Fruit fly (Drosophila melanogaster) whole organism, prepupa: ENCODE data around the gene CG10761.

Experiments
- CG10631 ChIP-seq: fragments of 200-800 bp; sonication (Bioruptor generic); optimal IDR thresholded peaks from 2 replicates; lab custom pipeline; 2016; ENCODE audit warnings: missing biosample characterization, missing genetic modification characterization
- CG10669 ChIP-seq: fragments of 200-800 bp; sonication (Bioruptor generic); optimal IDR thresholded peaks from 3 replicates; lab custom pipeline; 2018; ENCODE audit warnings: missing biosample characterization, mild to moderate bottlenecking, missing genetic modification characterization, moderate library complexity
- CG11762 ChIP-seq: fragments of 200-800 bp; sonication (Bioruptor generic); optimal IDR thresholded peaks from 3 replicates; lab custom pipeline; 2016; ENCODE audit warnings: missing biosample characterization, missing genetic modification characterization; ENCODE audit not compliant: insufficient read depth
- CG11902 ChIP-seq: fragments of 200-800 bp; sonication (Bioruptor generic); optimal IDR thresholded peaks from 3 replicates; lab custom pipeline; 2016; ENCODE audit warnings: missing biosample characterization, missing genetic modification characterization
- CG15336 ChIP-seq: fragments of 200-800 bp; sonication (Bioruptor generic); IDR thresholded peaks from 2 replicates; pipeline ENCODE4 v1.3.6; 2022; ENCODE audit warnings: missing biosample characterization, missing genetic modification characterization
- CG16779 ChIP-seq: fragments of 200-800 bp; sonication (Bioruptor generic); optimal IDR thresholded peaks from 3 replicates; lab custom pipeline; 2017; ENCODE audit warnings: missing biosample characterization, mild to moderate bottlenecking, missing genetic modification characterization
- CG3032 ChIP-seq: fragments of 200-800 bp; optimal IDR thresholded peaks from 2 replicates; lab custom pipeline; 2019; ENCODE audit warnings: missing biosample characterization, mild to moderate bottlenecking, missing genetic modification characterization, moderate library complexity
- CG31627 ChIP-seq: fragments of 200-800 bp; sonication (Bioruptor generic); optimal IDR thresholded peaks from 3 replicates; lab custom pipeline; 2016; ENCODE audit warnings: missing biosample characterization, missing genetic modification characterization
- CG32006 ChIP-seq: fragments of 200-800 bp; sonication (Bioruptor generic); optimal IDR thresholded peaks from 3 replicates; lab custom pipeline; 2017; ENCODE audit warnings: missing biosample characterization, mild to moderate bottlenecking, missing genetic modification characterization
- CG4318 ChIP-seq: fragments of 200-800 bp; sonication (Bioruptor generic); optimal IDR thresholded peaks from 3 replicates; lab custom pipeline; 2017; ENCODE audit warnings: missing biosample characterization, mild to moderate bottlenecking, missing genetic modification characterization
- CG6163 ChIP-seq: fragments of 200-800 bp; sonication (Bioruptor generic); IDR thresholded peaks from 3 replicates; pipeline ENCODE4 v1.3.6; 2022; ENCODE audit warnings: missing biosample characterization, missing genetic modification characterization
- CG6276 ChIP-seq: fragments of 200-800 bp; sonication (Bioruptor generic); optimal IDR thresholded peaks from 2 replicates; lab custom pipeline; 2017; ENCODE audit warnings: missing biosample characterization, mild to moderate bottlenecking, missing genetic modification characterization
- CG6792 ChIP-seq: fragments of 200-800 bp; sonication (Bioruptor generic); optimal IDR thresholded peaks from 3 replicates; lab custom pipeline; 2016; ENCODE audit warnings: missing biosample characterization, missing genetic modification characterization
- CG6854 ChIP-seq: fragments of 200-800 bp; sonication (Bioruptor generic); optimal IDR thresholded peaks from 2 replicates; lab custom pipeline; 2017; ENCODE audit warnings: missing biosample characterization, mild to moderate bottlenecking, missing genetic modification characterization
- CG8119 ChIP-seq: fragments of 200-800 bp; sonication (Bioruptor generic); IDR thresholded peaks from 3 replicates; pipeline ENCODE4 v1.3.6; 2022; ENCODE audit warnings: missing biosample characterization, missing genetic modification characterization
- CG8319 ChIP-seq: fragments of 200-800 bp; sonication (Bioruptor generic); optimal IDR thresholded peaks from 3 replicates; lab custom pipeline; 2016; ENCODE audit warnings: missing biosample characterization, missing genetic modification characterization
- CG8632 ChIP-seq: fragments of 200-800 bp; sonication (Bioruptor generic); optimal IDR thresholded peaks from 3 replicates; lab custom pipeline; 2016; ENCODE audit warnings: missing biosample characterization, missing genetic modification characterization
- CG9139 ChIP-seq: fragments of 200-800 bp; sonication (Bioruptor generic); optimal IDR thresholded peaks from 3 replicates; lab custom pipeline; 2017; ENCODE audit warnings: missing biosample characterization, mild to moderate bottlenecking, missing genetic modification characterization
- Eip75B ChIP-seq: fragments of 200-800 bp; sonication (Bioruptor generic); optimal IDR thresholded peaks from 3 replicates; lab custom pipeline; 2016; ENCODE audit warnings: missing biosample characterization, missing genetic modification characterization
- Eip78C ChIP-seq: fragments of 200-800 bp; sonication (Bioruptor generic); peaks from one replicate; lab custom pipeline; 2016; ENCODE audit warnings: missing biosample characterization, missing genetic modification characterization
- Eip93F ChIP-seq: fragments of 200-800 bp; sonication (Bioruptor generic); optimal IDR thresholded peaks from 2 replicates; lab custom pipeline; 2016; ENCODE audit warnings: missing biosample characterization, mild to moderate bottlenecking, missing genetic modification characterization
- Ets21C ChIP-seq: fragments of 200-800 bp; sonication (Bioruptor generic); optimal IDR thresholded peaks from 3 replicates; lab custom pipeline; 2016; ENCODE audit warnings: missing biosample characterization, missing genetic modification characterization
- Ets96B ChIP-seq: fragments of 200-800 bp; optimal IDR thresholded peaks from 2 replicates; lab custom pipeline; 2019; ENCODE audit warnings: missing biosample characterization, mild to moderate bottlenecking, missing genetic modification characterization, moderate library complexity
- Gug ChIP-seq: fragments of 200-800 bp; sonication (Bioruptor generic); IDR thresholded peaks from 2 replicates; pipeline ENCODE4 v1.3.6; 2022; ENCODE audit warnings: missing biosample characterization, missing genetic modification characterization
- Hr38 ChIP-seq: sonication (Bioruptor generic); optimal IDR thresholded peaks from 2 replicates; lab custom pipeline; 2016; ENCODE audit warnings: missing biosample characterization, missing genetic modification characterization
- Lpt ChIP-seq: fragments of 200-800 bp; sonication (Bioruptor generic); optimal IDR thresholded peaks from 3 replicates; lab custom pipeline; 2016; ENCODE audit warnings: missing biosample characterization, missing genetic modification characterization
- Met ChIP-seq: fragments of 200-800 bp; sonication (Bioruptor generic); optimal IDR thresholded peaks from 3 replicates; lab custom pipeline; 2016; ENCODE audit warnings: missing biosample characterization, missing genetic modification characterization
- OdsH ChIP-seq: fragments of 200-800 bp; sonication (Bioruptor generic); optimal IDR thresholded peaks from 3 replicates; lab custom pipeline; 2016; ENCODE audit warnings: missing biosample characterization, missing genetic modification characterization
- Sox102F ChIP-seq: fragments of 200-800 bp; sonication (Bioruptor generic); optimal IDR thresholded peaks from 2 replicates; lab custom pipeline; 2016; ENCODE audit warnings: missing biosample characterization, mild to moderate bottlenecking, missing genetic modification characterization
- Sox14 ChIP-seq: fragments of 200-800 bp; sonication (Bioruptor generic); optimal IDR thresholded peaks from 3 replicates; lab custom pipeline; 2016; ENCODE audit warnings: missing biosample characterization, missing genetic modification characterization
- Sox15 ChIP-seq: fragments of 200-800 bp; sonication (Bioruptor generic); optimal IDR thresholded peaks from 3 replicates; lab custom pipeline; 2016; ENCODE audit warnings: missing biosample characterization, missing genetic modification characterization
- achi ChIP-seq: fragments of 200-800 bp; sonication (Bioruptor generic); optimal IDR thresholded peaks from 3 replicates; lab custom pipeline; 2016; ENCODE audit warnings: missing biosample characterization, missing genetic modification characterization
- acj6 ChIP-seq: fragments of 200-800 bp; sonication (Bioruptor generic); optimal IDR thresholded peaks from 3 replicates; lab custom pipeline; 2016; ENCODE audit warnings: missing biosample characterization, missing genetic modification characterization
- cyc ChIP-seq: fragments of 200-800 bp; sonication (Bioruptor generic); optimal IDR thresholded peaks from 3 replicates; lab custom pipeline; 2016; ENCODE audit warnings: missing biosample characterization, missing genetic modification characterization
- dac ChIP-seq: fragments of 200-800 bp; sonication (Bioruptor generic); optimal IDR thresholded peaks from 2 replicates; lab custom pipeline; 2017; ENCODE audit warnings: missing biosample characterization, mild to moderate bottlenecking, missing genetic modification characterization
- dsx ChIP-seq: fragments of 200-800 bp; optimal IDR thresholded peaks from 3 replicates; lab custom pipeline; 2019; ENCODE audit warnings: missing biosample characterization, mild to moderate bottlenecking, missing genetic modification characterization, moderate library complexity; ENCODE audit not compliant: poor library complexity, severe bottlenecking
- esn ChIP-seq: fragments of 200-800 bp; sonication (Bioruptor generic); optimal IDR thresholded peaks from 2 replicates; lab custom pipeline; 2016; ENCODE audit warnings: missing biosample characterization, mild to moderate bottlenecking, missing genetic modification characterization, moderate library complexity
- fd59A ChIP-seq: fragments of 200-800 bp; sonication (Bioruptor generic); optimal IDR thresholded peaks from 2 replicates; lab custom pipeline; 2017; ENCODE audit warnings: missing biosample characterization, mild to moderate bottlenecking, missing genetic modification characterization, missing genetic modification reagents
- fd85E ChIP-seq: fragments of 200-800 bp; sonication (Bioruptor generic); optimal IDR thresholded peaks from 3 replicates; lab custom pipeline; 2016; ENCODE audit warnings: missing biosample characterization, missing genetic modification characterization
- fkh ChIP-seq: fragments of 200-800 bp; sonication (Bioruptor generic); optimal IDR thresholded peaks from 3 replicates; lab custom pipeline; 2017; ENCODE audit warnings: missing biosample characterization, mild to moderate bottlenecking, missing genetic modification characterization, moderate library complexity
- lz ChIP-seq: fragments of 200-800 bp; sonication (Bioruptor generic); optimal IDR thresholded peaks from 3 replicates; lab custom pipeline; 2016; ENCODE audit warnings: missing biosample characterization, missing genetic modification characterization
- net ChIP-seq: fragments of 200-800 bp; sonication (Bioruptor generic); optimal IDR thresholded peaks from 3 replicates; lab custom pipeline; 2016; ENCODE audit warnings: missing biosample characterization, missing genetic modification characterization
- pdm3 ChIP-seq: fragments of 200-800 bp; sonication (Bioruptor generic); optimal IDR thresholded peaks from 3 replicates; lab custom pipeline; 2016; ENCODE audit warnings: missing biosample characterization, missing genetic modification characterization
- salr ChIP-seq, 2 experiments: fragments of 200-800 bp; sonication (Bioruptor generic); optimal IDR thresholded peaks; 3 replicates each; lab custom pipeline; 2016 to 2018; ENCODE audit warnings: missing biosample characterization in 2 of 2, missing genetic modification characterization in 2 of 2, mild to moderate bottlenecking in 1 of 2
- spab ChIP-seq: fragments of 200-800 bp; sonication (Bioruptor generic); optimal IDR thresholded peaks from 2 replicates; lab custom pipeline; 2017; ENCODE audit warnings: missing biosample characterization, mild to moderate bottlenecking, missing genetic modification characterization, missing genetic modification reagents
- ss ChIP-seq, 2 experiments: fragments of 200-800 bp; sonication (Bioruptor generic); optimal IDR thresholded peaks; 2 replicates in 1 of 2; 3 replicates in 1 of 2; lab custom pipeline; 2017 to 2018; ENCODE audit warnings: mild to moderate bottlenecking in 2 of 2, missing biosample characterization in 2 of 2, missing genetic modification characterization in 2 of 2, moderate library complexity in 1 of 2
- svp ChIP-seq: fragments of 200-800 bp; sonication (Bioruptor generic); peaks from one replicate; lab custom pipeline; 2016; ENCODE audit warnings: missing biosample characterization, missing genetic modification characterization
- topi ChIP-seq: fragments of 200-800 bp; sonication (Bioruptor generic); optimal IDR thresholded peaks from 3 replicates; lab custom pipeline; 2016; ENCODE audit warnings: missing biosample characterization, missing genetic modification characterization
- vri ChIP-seq: fragments of 200-800 bp; sonication (Bioruptor generic); optimal IDR thresholded peaks from 3 replicates; lab custom pipeline; 2016; ENCODE audit warnings: missing biosample characterization, mild to moderate bottlenecking, missing genetic modification characterization

The CG10761 gene

dm6 chrX:8158942-8159472 lies 3.6 kb downstream of the CG10761 start (continued):
- no peak for TF ChIP-seq CG4318
- TF ChIP-seq esn: no peak
- TF ChIP-seq Eip75B: no peak
- TF ChIP-seq pdm3 (GFP tag; lab: Kevin White, UChicago): no peak
- no peak for TF ChIP-seq achi
- no peak for TF ChIP-seq cyc (GFP tag; lab: Kevin White, UChicago)
- no peak for TF ChIP-seq Ets96B (tag; lab: Kevin White, UChicago)
- TF ChIP-seq dsx: peak; percentile 28

- TF ChIP-seq ss (GFP tag; optimal IDR thresholded peaks at IDR 0.05; lab: Kevin White, UChicago) (no peak), lz (peak; percentile 85), fkh (GFP tag; lab: Kevin White, UChicago) (no peak), Ets96B (tag; lab: Kevin White, UChicago) (peak; percentile 68), CG6792 (GFP tag; lab: Kevin White, UChicago) (peak; percentile 42), CG11762 (GFP tag; lab: Kevin White, UChicago) (no peak), dsx (no peak), esn (peak; percentile 83), CG11902 (GFP tag; lab: Kevin White, UChicago) (peak; percentile 54), Sox102F (GFP tag; lab: Kevin White, UChicago) (no peak), Sox15 (GFP tag; lab: Kevin White, UChicago) (peak; percentile 39), fd59A (GFP tag; lab: Kevin White, UChicago) (peak; percentile 64), CG8632 (no peak), CG6276 (GFP tag; lab: Kevin White, UChicago) (no peak), Sox14 (GFP tag; lab: Kevin White, UChicago) (peak; percentile 87), Hr38 (GFP tag; lab: Kevin White, UChicago) (no peak), CG8319 (GFP tag; lab: Kevin White, UChicago) (peak; percentile 33), dac (GFP tag; lab: Kevin White, UChicago) (peak; percentile 74), CG31627 (GFP tag; lab: Kevin White, UChicago) (peak; percentile 80), Eip93F (no peak), CG16779 (tag; lab: Kevin White, UChicago) (no peak), Lpt (GFP tag; lab: Kevin White, UChicago) (peak; percentile 12), achi (peak; percentile 69), CG6854 (peak; percentile 29), Met (GFP tag; lab: Kevin White, UChicago) (peak; percentile 78), vri (no peak), CG9139 (GFP tag; lab: Kevin White, UChicago) (no peak), CG4318 (no peak), cyc (GFP tag; lab: Kevin White, UChicago) (peak; percentile 66), pdm3 (GFP tag; lab: Kevin White, UChicago) (peak; percentile 80), CG15336 (peak; percentile 80), acj6 (GFP tag; lab: Kevin White, UChicago) (peak; percentile 63), OdsH (no peak), Gug (peak; percentile 75), spab (GFP tag; lab: Kevin White, UChicago) (no peak), Eip78C (GFP tag; lab: Kevin White, UChicago) (peak; percentile 83), CG6163 (peak; percentile 86; the same call in 2 of the 3 replicates), salr (GFP tag; optimal IDR thresholded peaks at IDR 0.05; lab: Kevin White, UChicago) (peak in 1 of 2 experiments; percentile 60), CG10669 (GFP tag; lab: Kevin White, UChicago) (peak; percentile 72), svp (GFP tag; lab: Kevin White, UChicago) (no peak), CG10631 (GFP tag; lab: Kevin White, UChicago) (peak; percentile 81), CG3032 (tag; lab: Kevin White, UChicago) (peak; percentile 80), fd85E (GFP tag; lab: Kevin White, UChicago) (no peak), Ets21C (GFP tag; lab: Kevin White, UChicago) (peak; percentile 62), topi (GFP tag; lab: Kevin White, UChicago) (peak; percentile 80), Eip75B (peak; percentile 79), CG32006 (no peak), CG8119 (peak; percentile 63), net (GFP tag; lab: Kevin White, UChicago) (no peak)
Observed at dm6 chrX:8157294-8157693, 5.3 kb downstream of the CG10761 start, which contains the start of the genes Traf6 and GIIIspla2. Gene Traf6 (minus strand): TSS chrX:8157386. Gene GIIIspla2 (plus strand): TSS chrX:8157628.
